Fruit fly (Drosophila melanogaster): Measurements from ENCODE around the gene Zmynd10.

Gene Zmynd10

dm6 chr3L:13049671-13050070 lies 23.4 kb upstream of the Zmynd10 start (continued):
- TF ChIP-seq CG6654 (GFP tag; optimal IDR thresholded peaks at IDR 0.05), result no peak
- no peak for TF ChIP-seq cad (GFP tag; optimal IDR thresholded peaks at IDR 0.05)
- no peak for TF ChIP-seq fd64A (GFP tag; optimal IDR thresholded peaks at IDR 0.05)
- TF ChIP-seq trh (GFP tag; optimal IDR thresholded peaks at IDR 0.05), result no peak
- TF ChIP-seq mam (GFP tag; optimal IDR thresholded peaks at IDR 0.05), result no peak
- TF ChIP-seq CG15696 (tag; optimal IDR thresholded peaks at IDR 0.05), result peak; percentile 84
- 0 out of 3 replicates have a peak, but pooled peaks have one; percentile 13 for TF ChIP-seq CG34422 (GFP tag; IDR thresholded peaks at IDR 0.05)
- no peak for TF ChIP-seq tgo (GFP tag; IDR thresholded peaks at IDR 0.05)
- peak; percentile 11 for TF ChIP-seq corto (GFP tag; optimal IDR thresholded peaks at IDR 0.05)
- TF ChIP-seq CG7745 (tag; optimal IDR thresholded peaks at IDR 0.05), result no peak
- TF ChIP-seq Doc3 (GFP tag; IDR thresholded peaks at IDR 0.05; ENCODE audit: partially characterized antibody), result no peak
- no peak for TF ChIP-seq CG12219 (GFP tag; optimal IDR thresholded peaks at IDR 0.05)
- no peak for TF ChIP-seq CG1233 (GFP tag; optimal IDR thresholded peaks at IDR 0.05)
- TF ChIP-seq Sox100B (GFP tag; optimal IDR thresholded peaks at IDR 0.05), result no peak
- no peak for TF ChIP-seq CG14860 (GFP tag; IDR thresholded peaks at IDR 0.05; ENCODE audit: partially characterized antibody)
- no peak for TF ChIP-seq CG8388 (GFP tag; optimal IDR thresholded peaks at IDR 0.05)
- TF ChIP-seq phol (tag; optimal IDR thresholded peaks at IDR 0.05), result peak; percentile 15
- peak; percentile 21; the same call in 1 of the 2 replicates for TF ChIP-seq CG32772 (GFP tag; IDR thresholded peaks at IDR 0.05)
- TF ChIP-seq pan (optimal IDR thresholded peaks at IDR 0.05), result no peak
- no peak for TF ChIP-seq pan (GFP tag; optimal IDR thresholded peaks at IDR 0.05 in 1 of 2, IDR thresholded peaks at IDR 0.05 in 1 of 2)
- TF ChIP-seq pnt (GFP tag; optimal IDR thresholded peaks at IDR 0.05), result no peak
- no peak for TF ChIP-seq usp (GFP tag; optimal IDR thresholded peaks at IDR 0.05)
- no peak for TF ChIP-seq CG7928 (GFP tag; optimal IDR thresholded peaks at IDR 0.05)
- no peak for TF ChIP-seq CG9817 (tag; optimal IDR thresholded peaks at IDR 0.05)
- no peak for TF ChIP-seq Nf-YB (GFP tag; optimal IDR thresholded peaks at IDR 0.05)
- no peak for TF ChIP-seq HmgZ (tag; optimal IDR thresholded peaks at IDR 0.05)
- no peak for TF ChIP-seq CG14965 (GFP tag; optimal IDR thresholded peaks at IDR 0.05; ENCODE audit: borderline replicate concordance)
- TF ChIP-seq amos (GFP tag; IDR thresholded peaks at IDR 0.05; ENCODE audit: partially characterized antibody), result no peak
- no peak for TF ChIP-seq CG10462 (GFP tag; optimal IDR thresholded peaks at IDR 0.05)
- TF ChIP-seq Pdp1 (GFP tag; optimal IDR thresholded peaks at IDR 0.05), result no peak
- no peak for TF ChIP-seq Sry-δ (GFP tag; optimal IDR thresholded peaks at IDR 0.05)
- no peak for TF ChIP-seq CG12104 (GFP tag; optimal IDR thresholded peaks at IDR 0.05)
- TF ChIP-seq luna (GFP tag; optimal IDR thresholded peaks at IDR 0.05), result no peak
- no peak for TF ChIP-seq ase (GFP tag; IDR thresholded peaks at IDR 0.05)
- no peak for TF ChIP-seq CG10543 (GFP tag; optimal IDR thresholded peaks at IDR 0.05)
- TF ChIP-seq CG8359 (GFP tag; optimal IDR thresholded peaks at IDR 0.05; ENCODE audit: borderline replicate concordance), result no peak
- TF ChIP-seq CG31365 (tag; optimal IDR thresholded peaks at IDR 0.05), result no peak
- TF ChIP-seq Max (GFP tag; optimal IDR thresholded peaks at IDR 0.05), result no peak
- no peak for TF ChIP-seq en (GFP tag; optimal IDR thresholded peaks at IDR 0.05)
- no peak for TF ChIP-seq schlank (tag; optimal IDR thresholded peaks at IDR 0.05)
- TF ChIP-seq gfzf (GFP tag; optimal IDR thresholded peaks at IDR 0.05), result no peak
- TF ChIP-seq fd102C (GFP tag; optimal IDR thresholded peaks at IDR 0.05), result peak; percentile 61
- no peak for TF ChIP-seq lmd (GFP tag; IDR thresholded peaks at IDR 0.05)
- TF ChIP-seq CG4617 (GFP tag; optimal IDR thresholded peaks at IDR 0.05; ENCODE audit: borderline replicate concordance), result no peak
- no peak for TF ChIP-seq CG9797 (GFP tag; optimal IDR thresholded peaks at IDR 0.05)
- TF ChIP-seq CG6272 (GFP tag; IDR thresholded peaks at IDR 0.05), result no peak
- no peak for TF ChIP-seq wor (GFP tag; IDR thresholded peaks at IDR 0.05)
- TF ChIP-seq ewg (GFP tag; optimal IDR thresholded peaks at IDR 0.05), result no peak
- no peak for TF ChIP-seq kah (GFP tag; optimal IDR thresholded peaks at IDR 0.05)
- no peak for TF ChIP-seq peb (GFP tag; IDR thresholded peaks at IDR 0.05)
- no peak for TF ChIP-seq her (GFP tag; optimal IDR thresholded peaks at IDR 0.05)
